Fruit fly (Drosophila melanogaster) ovary, adult (tissue): Measurements from ENCODE around the gene Dyro.

Experiments used
- CG17801 ChIP-seq: fragments of 200-800 bp; optimal IDR thresholded peaks from 2 replicates; lab custom pipeline; 2019; ENCODE audit warnings: missing biosample characterization, mild to moderate bottlenecking, missing genetic modification characterization, moderate library complexity; ENCODE audit not compliant: partially characterized antibody

Dyro gene

DNA sequence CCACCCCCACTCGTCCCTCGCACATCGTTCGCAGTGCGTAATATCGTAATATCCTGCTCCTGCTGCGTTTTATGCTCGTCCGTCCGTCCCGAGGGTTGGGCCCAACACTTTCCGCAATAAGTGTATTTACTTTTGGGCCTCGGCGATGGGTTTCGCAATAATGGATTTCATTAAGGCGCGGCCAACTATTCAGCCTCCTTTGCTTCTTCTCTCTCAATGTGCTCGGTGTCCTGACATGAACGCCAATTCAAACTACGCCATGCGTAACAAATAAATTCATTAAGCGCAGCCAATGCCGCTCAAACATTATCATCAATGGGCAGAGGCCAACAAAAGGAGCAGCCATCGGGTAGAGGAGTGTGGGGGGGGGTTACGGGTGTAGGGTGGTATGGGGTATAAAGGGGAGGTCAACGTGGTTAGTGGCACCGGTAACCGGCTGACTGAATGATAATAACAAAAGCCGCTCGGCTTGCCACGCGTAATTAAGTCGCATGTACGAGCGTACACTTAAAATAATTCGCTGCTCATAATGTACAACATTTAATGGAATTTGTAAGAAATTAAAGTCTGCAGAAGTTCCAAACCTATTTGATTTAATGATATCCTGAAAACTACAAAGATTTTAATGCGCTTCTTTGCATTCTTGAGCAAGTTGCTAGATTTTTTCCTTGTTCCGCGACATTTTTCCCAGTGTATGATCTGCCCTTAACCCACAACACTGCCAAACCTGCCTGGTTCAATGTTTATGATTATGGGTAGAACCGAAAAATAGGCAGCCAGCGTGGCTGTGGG lies 7.9 kb upstream of the Dyro start:
- TF ChIP-seq CG17801 (GFP tag; lab: Kevin White, UChicago), result no peak

- no peak for TF ChIP-seq CG17801 (GFP tag; lab: Kevin White, UChicago)
Measured at dm6 chr3L:11302906-11303305, 7.2 kb upstream of the Dyro start.

dm6 chr3L:11299216-11299615 lies 3.5 kb upstream of the Dyro start:
- TF ChIP-seq CG17801 (GFP tag; lab: Kevin White, UChicago), result no peak

DNA sequence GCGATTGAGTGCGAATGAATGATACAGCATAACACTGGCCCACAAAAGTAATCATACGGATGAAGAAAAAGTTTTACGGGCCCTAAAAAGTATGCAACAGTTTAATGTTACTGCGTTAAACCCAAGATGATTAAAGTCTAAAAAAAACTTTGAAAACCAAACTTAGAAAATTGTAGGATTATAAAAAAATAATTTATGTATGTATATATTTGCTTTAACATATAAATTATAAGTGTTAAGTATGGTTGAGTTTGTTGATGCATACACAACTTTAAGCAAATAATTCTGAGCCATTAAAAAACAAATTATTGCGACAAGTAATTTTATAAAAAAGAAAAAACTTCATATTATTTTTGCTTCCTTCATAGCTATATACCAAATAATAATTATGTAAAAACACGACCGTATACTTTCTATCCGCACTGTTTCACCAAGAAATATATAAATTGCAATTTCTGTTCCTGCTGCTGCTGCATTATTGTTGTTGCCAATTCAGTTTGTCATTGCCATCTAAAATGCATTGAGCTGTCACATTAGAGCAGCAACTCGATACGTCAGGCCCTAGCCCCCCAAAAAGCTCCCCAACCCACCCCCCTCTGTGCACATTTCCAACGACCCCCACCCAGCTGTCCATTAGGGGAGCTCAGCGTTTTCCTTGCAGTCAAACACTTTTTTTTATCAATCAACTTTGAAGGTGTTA lies 2.8 kb upstream of the Dyro start:
- TF ChIP-seq CG17801 (GFP tag; lab: Kevin White, UChicago), result peak; percentile 40

DNA sequence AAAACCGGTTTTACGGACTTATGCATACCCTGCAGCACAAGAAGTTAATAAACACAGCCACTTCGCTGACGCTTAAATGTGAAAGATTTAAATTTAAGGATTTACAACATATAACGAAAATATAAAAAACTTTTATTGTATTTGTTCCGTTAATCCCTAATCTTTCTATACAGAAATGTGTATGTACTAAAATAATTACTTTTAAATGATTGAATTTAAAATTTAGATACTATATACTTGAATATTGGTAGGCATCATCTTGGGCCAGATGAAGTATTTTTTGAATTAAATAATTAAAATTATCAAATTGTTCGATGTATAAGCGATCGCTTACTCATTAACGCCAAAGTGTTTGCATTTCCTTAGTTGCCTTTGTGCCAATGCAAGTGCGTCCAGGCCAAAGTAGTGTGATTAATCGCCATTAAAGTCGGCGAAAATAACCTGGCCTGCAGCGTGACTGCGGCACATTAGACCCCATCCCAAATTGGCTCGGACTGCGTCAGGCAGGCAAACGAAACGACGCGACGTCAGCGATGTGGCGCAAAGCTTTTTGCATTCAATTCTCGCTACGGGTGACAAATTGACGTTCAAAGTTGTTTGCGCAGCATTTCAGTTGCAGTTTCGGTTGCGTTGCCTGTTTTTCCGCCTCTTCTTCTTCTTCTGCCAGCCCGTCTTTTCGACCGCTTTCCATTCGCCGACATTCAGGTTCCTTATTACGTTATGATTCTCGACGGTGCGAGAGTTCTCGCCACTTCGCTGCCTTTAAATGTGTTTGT lies 2.1 kb upstream of the Dyro start:
- no peak for TF ChIP-seq CG17801 (GFP tag; lab: Kevin White, UChicago)

DNA sequence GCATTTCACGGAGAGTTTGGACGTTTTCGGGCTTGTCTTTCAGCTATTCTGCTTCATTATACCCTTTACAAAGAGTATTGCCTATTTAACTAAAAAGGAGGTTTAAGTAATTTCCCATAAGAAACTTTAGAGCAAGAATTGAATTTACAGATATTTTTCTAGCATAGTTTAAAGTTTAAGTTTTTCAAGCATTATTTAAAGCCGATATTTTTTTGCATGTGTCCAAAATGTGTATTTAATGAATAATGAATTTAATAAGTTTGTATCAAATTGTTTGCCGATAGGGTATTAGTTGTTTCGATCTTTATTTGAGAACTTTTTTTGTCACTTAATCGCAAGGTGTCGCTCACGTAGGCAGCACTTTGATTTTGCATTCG lies 1.1 kb upstream of the Dyro start:
- TF ChIP-seq CG17801 (GFP tag; lab: Kevin White, UChicago), result peak; percentile 94

DNA sequence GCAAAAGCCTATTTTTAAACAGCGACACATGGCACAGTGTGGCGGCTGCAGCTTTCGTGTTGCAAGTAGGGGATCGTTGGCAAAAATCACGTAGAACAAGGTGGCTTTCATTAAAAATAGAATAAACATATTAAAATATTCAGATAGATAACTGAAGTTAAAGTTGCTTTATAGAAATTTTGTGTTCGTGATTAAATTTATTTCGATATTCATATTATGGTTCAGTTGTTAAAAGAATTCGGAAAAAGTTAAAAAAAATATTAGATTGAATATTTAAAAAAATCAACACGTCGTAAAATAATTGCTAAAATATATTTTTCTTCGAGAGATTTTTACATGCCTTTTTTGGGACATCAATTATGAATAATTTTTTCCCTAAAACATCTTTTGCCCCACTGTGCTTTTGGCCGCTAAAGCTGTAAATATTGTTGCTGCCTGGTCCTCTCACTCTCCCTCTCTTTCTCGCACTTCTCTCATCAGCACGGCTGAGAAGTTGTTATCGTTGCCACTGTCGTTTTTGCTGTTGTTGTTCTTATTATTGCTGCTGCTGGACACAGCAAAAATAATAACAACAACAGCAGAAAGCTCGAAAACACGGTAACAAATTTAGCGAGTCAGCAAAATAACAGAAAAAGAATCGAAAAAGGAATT lies 556 bp upstream of the Dyro start:
- TF ChIP-seq CG17801 (GFP tag; lab: Kevin White, UChicago), result peak; percentile 69

dm6 chr3L:11295164-11295516 lies 579 bp downstream of the Dyro start:
- TF ChIP-seq CG17801 (GFP tag; lab: Kevin White, UChicago), result no peak

DNA sequence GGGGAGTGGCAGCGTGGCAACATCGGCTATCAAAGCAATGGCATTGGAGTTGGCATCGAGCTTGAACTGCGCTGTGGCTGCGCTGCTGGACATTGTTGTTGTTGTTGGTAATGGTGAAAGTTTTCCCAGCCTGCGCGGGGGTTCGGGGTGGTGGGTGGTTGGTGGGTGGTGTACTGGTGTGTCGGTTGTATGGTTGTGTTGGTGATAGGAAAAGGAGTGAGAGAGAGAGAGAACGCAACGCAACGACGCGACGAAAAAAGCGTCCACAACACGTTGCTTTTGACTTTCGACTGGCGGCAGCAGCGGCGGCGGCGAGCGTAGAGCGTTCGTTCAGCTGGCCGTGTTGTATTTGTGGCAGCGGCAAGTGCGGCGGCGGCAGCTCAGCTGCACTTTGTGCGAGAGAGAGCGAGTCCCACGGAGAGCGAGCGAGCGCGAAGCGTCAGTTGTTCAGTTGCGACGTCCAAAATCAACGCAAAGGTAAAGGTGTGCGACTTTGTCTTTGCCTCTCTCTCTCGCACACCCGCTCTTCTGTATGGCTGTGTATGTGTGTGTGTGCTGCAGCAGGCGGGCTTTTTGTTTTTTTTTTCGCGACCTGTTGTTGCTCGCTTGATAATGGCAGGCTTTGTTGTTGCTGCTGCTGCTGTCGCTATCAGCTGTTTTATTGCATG lies 1.1 kb downstream of the Dyro start:
- TF ChIP-seq CG17801 (GFP tag; lab: Kevin White, UChicago), result no peak

DNA sequence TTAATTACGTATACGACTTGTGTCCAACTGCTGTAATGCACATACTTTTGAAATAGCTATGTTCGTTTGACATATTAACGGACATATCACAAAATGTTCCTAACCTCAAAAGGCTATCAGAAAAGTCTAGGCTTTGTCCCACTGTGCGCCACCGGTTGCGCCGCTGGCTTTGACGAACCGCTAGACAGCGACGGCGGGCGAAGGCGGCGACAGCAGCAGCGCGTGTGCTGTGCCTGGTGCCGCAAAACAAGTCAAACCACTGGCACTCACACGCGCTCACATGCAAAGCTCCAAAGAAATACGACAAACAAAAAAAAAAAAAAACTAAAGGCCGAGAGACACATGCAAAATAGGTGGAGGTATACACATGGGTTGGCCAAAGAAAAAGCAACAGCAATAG lies 2.3 kb downstream of the Dyro start:
- peak; percentile 3 for TF ChIP-seq CG17801 (GFP tag; lab: Kevin White, UChicago)

- TF ChIP-seq CG17801 (GFP tag; lab: Kevin White, UChicago), result peak; percentile 42
Measured at dm6 chr3L:11292180-11292727, 3.5 kb downstream of the Dyro start.

- no peak for TF ChIP-seq CG17801 (GFP tag; lab: Kevin White, UChicago)
Measured at dm6 chr3L:11291298-11292167, 4.2 kb downstream of the Dyro start.

- no peak for TF ChIP-seq CG17801 (GFP tag; lab: Kevin White, UChicago)
Measured at dm6 chr3L:11290796-11291195, 4.9 kb downstream of the Dyro start.
